Worm (Caenorhabditis elegans) whole organism, early embryonic: ENCODE data around the gene srm-4.
"Not testable (repeated sequence)": the region's sequence is repeated elsewhere in the genome, so short reads cannot be mapped to it uniquely, and the experiment has no call there.

Source experiments
- B0310.2 ChIP-seq: sonication (generic microtip); optimal IDR thresholded peaks from 2 replicates; lab custom pipeline; 2016; ENCODE audit warnings: mild to moderate bottlenecking, missing genetic modification characterization, missing compliant biosample characterization
- aly-1 ChIP-seq: sonication (generic microtip); optimal IDR thresholded peaks from 2 replicates; lab custom pipeline; 2016; ENCODE audit warnings: missing genetic modification characterization, missing compliant biosample characterization
- ama-1 ChIP-seq: fragments of 150-350 bp; optimal IDR thresholded peaks from 2 replicates; lab custom pipeline; 2014
- ceh-13 ChIP-seq: fragments of 200-800 bp; sonication (Bioruptor generic); optimal IDR thresholded peaks from 2 replicates; lab custom pipeline; 2018; ENCODE audit warnings: mild to moderate bottlenecking, missing genetic modification characterization, missing compliant biosample characterization
- ceh-36 ChIP-seq: sonication (generic microtip); optimal IDR thresholded peaks from 2 replicates; lab custom pipeline; 2016; ENCODE audit warnings: missing genetic modification characterization, inconsistent platforms, missing compliant biosample characterization
- flt-1 ChIP-seq: fragments of 200-800 bp; sonication (Bioruptor generic); IDR thresholded peaks from 2 replicates; pipeline ENCODE4 v1.3.6; 2022; ENCODE audit warnings: missing genetic modification characterization, missing compliant biosample characterization
- hmbx-1 ChIP-seq: sonication (generic microtip); optimal IDR thresholded peaks from 2 replicates; lab custom pipeline; 2016; ENCODE audit warnings: mild to moderate bottlenecking, missing genetic modification characterization, missing compliant biosample characterization
- hmg-4 ChIP-seq: fragments of 200-800 bp; sonication (Bioruptor generic); optimal IDR thresholded peaks from 2 replicates; lab custom pipeline; 2018; ENCODE audit warnings: mild to moderate bottlenecking, missing genetic modification characterization, missing compliant biosample characterization
- pes-1 ChIP-seq: fragments of 200-800 bp; sonication (Bioruptor generic); IDR thresholded peaks from 2 replicates; pipeline ENCODE4 v1.3.6; 2022; ENCODE audit warnings: missing genetic modification reagents, missing genetic modification characterization, missing compliant biosample characterization
- sea-1 ChIP-seq: fragments of 200-800 bp; sonication (Bioruptor generic); conservative IDR thresholded peaks from 2 replicates; pipeline ENCODE4 v1.3.6; 2022; ENCODE audit warnings: missing genetic modification characterization, missing compliant biosample characterization
- tbx-11 ChIP-seq: fragments of 200-800 bp; sonication (Bioruptor generic); IDR thresholded peaks from 2 replicates; pipeline ENCODE4 v1.3.6; 2022; ENCODE audit warnings: missing genetic modification characterization, missing compliant biosample characterization
- tbx-37 ChIP-seq: fragments of 200-800 bp; sonication (Bioruptor generic); conservative IDR thresholded peaks from 2 replicates; pipeline ENCODE4 v1.3.6; 2022; ENCODE audit warnings: missing genetic modification reagents, missing genetic modification characterization, missing compliant biosample characterization

- not testable (repeated sequence) for TF ChIP-seq B0310.2 (tag; lab: Kevin White, UChicago); pes-1 (GFP tag; lab: Robert Waterston, UW); hmbx-1; tbx-11 (GFP tag; lab: Robert Waterston, UW); ama-1 (lab: Kevin White, UChicago); flt-1 (GFP tag; lab: Robert Waterston, UW); sea-1; aly-1; ceh-36 (tag; lab: Kevin White, UChicago); hmg-4 (GFP tag; lab: Kevin White, UChicago); tbx-37; ceh-13 (GFP tag; lab: Kevin White, UChicago)
Measured at ce11 chrV:14306771-14307170, 26.4 kb upstream of the srm-4 start, which contains the start of gene spig-4.
